Fruit fly (Drosophila melanogaster): ENCODE data around the gene tll.

Gene tll

DNA sequence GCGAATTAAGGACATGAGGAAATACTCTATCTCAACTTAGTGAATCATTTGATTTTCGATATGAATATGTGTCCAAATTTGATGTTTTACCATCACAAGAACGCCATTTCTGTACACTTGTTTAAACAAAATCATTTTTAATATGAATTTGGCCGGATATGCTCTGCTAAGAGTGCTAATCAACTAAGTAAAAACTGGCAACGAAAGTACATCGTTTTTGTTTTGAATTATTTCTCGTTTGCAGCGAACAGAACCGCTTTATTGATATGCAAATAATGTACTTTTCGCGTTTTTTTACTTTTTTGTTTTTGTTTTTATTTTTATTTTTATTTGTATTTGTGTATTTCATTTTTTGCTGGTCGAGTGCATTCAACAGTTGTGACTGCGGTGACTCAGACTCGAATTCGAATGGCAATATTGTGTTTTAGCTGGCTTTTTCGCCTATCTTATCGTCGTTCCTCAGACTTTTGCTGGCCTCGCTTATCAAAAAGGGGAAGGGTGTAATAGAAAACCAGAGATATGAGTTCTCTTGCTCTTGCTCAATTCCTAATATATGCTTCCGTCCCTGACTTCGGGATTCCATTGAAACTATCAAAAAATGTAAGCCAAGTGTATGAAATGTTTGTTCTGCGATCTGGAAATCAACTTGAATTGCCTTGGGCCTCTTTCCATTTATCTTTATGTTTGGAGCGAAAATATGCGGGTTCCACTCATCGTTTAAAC, 40.7 kb upstream of the tll start:
- no peak for TF ChIP-seq Dll (optimal IDR thresholded peaks at IDR 0.05)
- TF ChIP-seq EcR (GFP tag; optimal IDR thresholded peaks at IDR 0.05) = no peak
- TF ChIP-seq psq (optimal IDR thresholded peaks at IDR 0.05) = no peak
- TF ChIP-seq usp (GFP tag; optimal IDR thresholded peaks at IDR 0.05) = no peak
- TF ChIP-seq pan (optimal IDR thresholded peaks at IDR 0.05) = no peak
- no peak for TF ChIP-seq CG8478 (optimal IDR thresholded peaks at IDR 0.05)

DNA sequence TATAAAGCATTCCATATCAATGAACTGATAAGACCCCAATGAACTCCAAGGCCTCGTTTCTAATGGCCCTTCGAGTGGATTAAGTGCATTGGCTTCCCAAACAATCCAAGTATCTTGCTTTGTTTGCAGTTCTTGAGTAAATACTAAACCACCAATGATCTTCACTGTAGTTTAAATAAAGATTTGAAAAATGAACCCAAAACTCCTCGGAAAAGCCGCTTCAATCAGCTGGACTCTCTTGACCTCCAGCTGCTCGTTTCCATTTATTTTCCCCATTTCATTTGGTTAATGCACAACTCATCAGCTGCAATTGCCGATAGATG, 40.1 kb upstream of the tll start:
- TF ChIP-seq usp (GFP tag; optimal IDR thresholded peaks at IDR 0.05) (no peak), EcR (GFP tag; optimal IDR thresholded peaks at IDR 0.05) (no peak), CG8478 (optimal IDR thresholded peaks at IDR 0.05) (no peak), Dll (optimal IDR thresholded peaks at IDR 0.05) (no peak), psq (optimal IDR thresholded peaks at IDR 0.05) (no peak), pan (optimal IDR thresholded peaks at IDR 0.05) (no peak)

- TF ChIP-seq EcR (GFP tag; optimal IDR thresholded peaks at IDR 0.05) = no peak
- no peak for TF ChIP-seq pan (optimal IDR thresholded peaks at IDR 0.05)
- TF ChIP-seq usp (GFP tag; optimal IDR thresholded peaks at IDR 0.05) = no peak
- no peak for TF ChIP-seq CG8478 (optimal IDR thresholded peaks at IDR 0.05)
- TF ChIP-seq Dll (optimal IDR thresholded peaks at IDR 0.05) = no peak
- no peak for TF ChIP-seq psq (optimal IDR thresholded peaks at IDR 0.05)
Observed at dm6 chr3R:30812401-30813207, 39.5 kb upstream of the tll start.

- TF ChIP-seq psq (optimal IDR thresholded peaks at IDR 0.05) = no peak
- no peak for TF ChIP-seq EcR (GFP tag; optimal IDR thresholded peaks at IDR 0.05)
- no peak for TF ChIP-seq Dll (optimal IDR thresholded peaks at IDR 0.05)
- no peak for TF ChIP-seq usp (GFP tag; optimal IDR thresholded peaks at IDR 0.05)
- TF ChIP-seq CG8478 (optimal IDR thresholded peaks at IDR 0.05) = no peak
- TF ChIP-seq pan (optimal IDR thresholded peaks at IDR 0.05) = no peak
Observed at dm6 chr3R:30813903-30814339, 38.2 kb upstream of the tll start.

- no peak for TF ChIP-seq psq (optimal IDR thresholded peaks at IDR 0.05)
- no peak for TF ChIP-seq CG8478 (optimal IDR thresholded peaks at IDR 0.05)
- TF ChIP-seq pan (optimal IDR thresholded peaks at IDR 0.05) = no peak
- TF ChIP-seq usp (GFP tag; optimal IDR thresholded peaks at IDR 0.05) = no peak
Observed at dm6 chr3R:30814597-30815252, 37.4 kb upstream of the tll start.

- TF ChIP-seq CG8478 (optimal IDR thresholded peaks at IDR 0.05) = no peak
- TF ChIP-seq psq (optimal IDR thresholded peaks at IDR 0.05) = no peak
- TF ChIP-seq EcR (GFP tag; optimal IDR thresholded peaks at IDR 0.05) = no peak
- TF ChIP-seq pan (optimal IDR thresholded peaks at IDR 0.05) = no peak
- no peak for TF ChIP-seq Dll (optimal IDR thresholded peaks at IDR 0.05)
- no peak for TF ChIP-seq usp (GFP tag; optimal IDR thresholded peaks at IDR 0.05)
Observed at dm6 chr3R:30816200-30816599, 35.9 kb upstream of the tll start.

DNA sequence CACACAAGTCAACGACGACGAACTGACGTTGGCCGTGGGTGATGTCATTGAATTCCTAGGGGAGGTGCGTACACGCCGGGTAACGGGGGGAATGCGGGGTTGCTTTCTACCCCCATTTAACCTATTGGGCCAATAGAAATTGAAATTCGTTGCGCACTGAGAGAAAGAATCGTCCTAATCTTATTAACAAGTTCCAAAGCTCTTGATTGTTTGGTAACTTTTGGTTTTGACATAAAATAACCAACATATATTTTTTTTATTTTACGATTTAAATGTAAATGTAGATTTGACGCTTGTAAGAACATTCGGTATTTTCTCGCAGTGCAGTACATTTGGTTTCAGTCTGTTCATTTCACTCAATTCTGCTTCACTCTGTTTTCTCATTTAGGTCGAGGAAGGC, 34.9 kb upstream of the tll start:
- TF ChIP-seq EcR (GFP tag; optimal IDR thresholded peaks at IDR 0.05) (no peak), psq (optimal IDR thresholded peaks at IDR 0.05) (no peak), Dll (optimal IDR thresholded peaks at IDR 0.05) (no peak), usp (GFP tag; optimal IDR thresholded peaks at IDR 0.05) (no peak), pan (optimal IDR thresholded peaks at IDR 0.05) (no peak), CG8478 (optimal IDR thresholded peaks at IDR 0.05) (no peak)

- TF ChIP-seq EcR (GFP tag; optimal IDR thresholded peaks at IDR 0.05) (no peak), Dll (optimal IDR thresholded peaks at IDR 0.05) (no peak), psq (optimal IDR thresholded peaks at IDR 0.05) (no peak), usp (GFP tag; optimal IDR thresholded peaks at IDR 0.05) (no peak), CG8478 (optimal IDR thresholded peaks at IDR 0.05) (no peak), pan (optimal IDR thresholded peaks at IDR 0.05) (no peak)
Observed at dm6 chr3R:30820707-30821319, 31.3 kb upstream of the tll start.

dm6 chr3R:30821968-30822449, 30.1 kb upstream of the tll start:
- no peak for TF ChIP-seq psq (optimal IDR thresholded peaks at IDR 0.05)
- no peak for TF ChIP-seq EcR (GFP tag; optimal IDR thresholded peaks at IDR 0.05)
- TF ChIP-seq pan (optimal IDR thresholded peaks at IDR 0.05) = no peak
- TF ChIP-seq CG8478 (optimal IDR thresholded peaks at IDR 0.05) = no peak
- no peak for TF ChIP-seq Dll (optimal IDR thresholded peaks at IDR 0.05)
- no peak for TF ChIP-seq usp (GFP tag; optimal IDR thresholded peaks at IDR 0.05)

- TF ChIP-seq pan (optimal IDR thresholded peaks at IDR 0.05) (no peak), usp (GFP tag; optimal IDR thresholded peaks at IDR 0.05) (no peak), EcR (GFP tag; optimal IDR thresholded peaks at IDR 0.05) (no peak), Dll (optimal IDR thresholded peaks at IDR 0.05) (no peak)
Observed at dm6 chr3R:30827544-30827943, 24.6 kb upstream of the tll start, which contains the start of gene CG15544. Gene CG15544, plus strand, starts transcription at chr3R:30827819.

DNA sequence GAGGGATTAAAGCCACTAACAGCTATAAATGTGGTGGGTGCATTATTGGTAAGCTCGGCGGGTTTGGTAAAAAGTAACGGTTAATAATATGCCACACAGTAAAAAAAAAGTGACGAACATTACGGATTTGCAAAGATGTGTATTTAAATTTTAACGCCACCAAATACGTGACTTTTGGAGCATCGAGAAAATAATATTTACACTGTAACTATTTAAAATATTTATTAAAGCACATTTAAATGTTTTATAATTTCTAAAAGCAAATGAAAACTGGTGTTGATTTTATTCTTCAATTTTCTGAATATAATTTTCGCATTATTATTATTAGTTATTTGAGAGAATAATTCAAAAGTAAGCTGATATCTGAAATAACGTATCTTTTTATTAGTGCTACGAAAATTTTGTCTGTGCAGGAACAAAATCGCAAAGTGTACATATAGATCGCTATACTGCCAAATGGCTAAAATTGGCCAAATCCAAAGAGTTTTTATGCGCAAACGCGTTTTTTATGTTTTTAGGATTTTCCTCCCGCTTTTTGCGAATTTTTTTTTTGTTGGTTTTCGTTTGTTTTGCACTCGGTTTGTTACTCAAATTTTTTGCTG, 23.6 kb upstream of the tll start:
- TF ChIP-seq pan (optimal IDR thresholded peaks at IDR 0.05) = no peak
- no peak for TF ChIP-seq psq (optimal IDR thresholded peaks at IDR 0.05)
- no peak for TF ChIP-seq CG8478 (optimal IDR thresholded peaks at IDR 0.05)
- TF ChIP-seq EcR (GFP tag; optimal IDR thresholded peaks at IDR 0.05) = no peak
- no peak for TF ChIP-seq Dll (optimal IDR thresholded peaks at IDR 0.05)
- TF ChIP-seq usp (GFP tag; optimal IDR thresholded peaks at IDR 0.05) = no peak

All from whole organism.